Worm (Caenorhabditis elegans): ENCODE results near the gene F41C3.11.

The F41C3.11 gene

ce11 chrII:4698266-4698771 lies 35.4 kb downstream of the F41C3.11 start, which contains the start of the genes rpn-5 and scc-1:
TSS of gene rpn-5 (minus strand) at chrII:4698427.
TSS of gene scc-1 (plus strand) at chrII:4698721.
- TF ChIP-seq aha-1 (tag; optimal IDR thresholded peaks at IDR 0.05), result no peak
- TF ChIP-seq elt-2 (tag; optimal IDR thresholded peaks at IDR 0.05), result peak; percentile 32
- no peak for TF ChIP-seq sup-37 (GFP tag; optimal IDR thresholded peaks at IDR 0.05)
- peak; percentile 58 for TF ChIP-seq nhr-90 (tag; optimal IDR thresholded peaks at IDR 0.05; ENCODE audit: poor library complexity)
- TF ChIP-seq unc-130 (tag; optimal IDR thresholded peaks at IDR 0.05), result peak; percentile 84
- TF ChIP-seq pqm-1 (tag; optimal IDR thresholded peaks at IDR 0.05), result no peak
- TF ChIP-seq nhr-28 (tag; optimal IDR thresholded peaks at IDR 0.05), result no peak
- peak; percentile 31 for TF ChIP-seq nhr-85 (tag)
- TF ChIP-seq nhr-84 (tag; optimal IDR thresholded peaks at IDR 0.05), result no peak
- TF ChIP-seq efl-1 (optimal IDR thresholded peaks at IDR 0.05), result peak; percentile 93 to 96
- TF ChIP-seq efl-1 (GFP tag; optimal IDR thresholded peaks at IDR 0.05 in 1 of 2), result peak; percentile 94 to 99
- TF ChIP-seq skn-1 (tag; optimal IDR thresholded peaks at IDR 0.05), result peak; percentile 100
- TF ChIP-seq lir-3 (tag; optimal IDR thresholded peaks at IDR 0.05; ENCODE audit: poor library complexity), result peak; percentile 66
- peak; percentile 72 for TF ChIP-seq nhr-20 (tag; optimal IDR thresholded peaks at IDR 0.05)
- TF ChIP-seq irx-1 (tag; optimal IDR thresholded peaks at IDR 0.05), result no peak
- no peak for TF ChIP-seq zag-1 (tag; optimal IDR thresholded peaks at IDR 0.05)
- TF ChIP-seq hpl-2 (GFP tag; optimal IDR thresholded peaks at IDR 0.05), result no peak
- TF ChIP-seq ceh-88 (GFP tag; IDR thresholded peaks at IDR 0.05), result peak; percentile 22; the same call in 1 of the 2 replicates
- TF ChIP-seq sox-4 (tag; optimal IDR thresholded peaks at IDR 0.05), result no peak
- peak in 2 of 3 experiments; percentile 59 to 81 for TF ChIP-seq ceh-82 (tag; optimal IDR thresholded peaks at IDR 0.05)
- no peak for TF ChIP-seq zip-4 (GFP tag; optimal IDR thresholded peaks at IDR 0.05)
- TF ChIP-seq fkh-10 (GFP tag; optimal IDR thresholded peaks at IDR 0.05), result no peak
- TF ChIP-seq tbx-2 (tag; optimal IDR thresholded peaks at IDR 0.05), result peak; percentile 67
- TF ChIP-seq lin-39 (tag; optimal IDR thresholded peaks at IDR 0.05), result peak; percentile 56
- TF ChIP-seq snpc-4 (tag; optimal IDR thresholded peaks at IDR 0.05), result peak; percentile 24
- TF ChIP-seq ces-1 (GFP tag; optimal IDR thresholded peaks at IDR 0.05), result no peak
- peak; percentile 12 for TF ChIP-seq fkh-8 (tag; optimal IDR thresholded peaks at IDR 0.05)
- no peak for TF ChIP-seq pag-3 (tag; optimal IDR thresholded peaks at IDR 0.05; ENCODE audit: borderline replicate concordance, insufficient read depth)
- TF ChIP-seq alr-1 (tag; optimal IDR thresholded peaks at IDR 0.05; ENCODE audit: borderline replicate concordance), result no peak
- no peak for TF ChIP-seq tlp-1 (tag; optimal IDR thresholded peaks at IDR 0.05)
- peak in 2 of 6 experiments; percentile 57 to 64 for TF ChIP-seq elt-3 (tag; optimal IDR thresholded peaks at IDR 0.05)
- TF ChIP-seq xbp-1 (tag; optimal IDR thresholded peaks at IDR 0.05), result peak; percentile 66
- no peak for TF ChIP-seq aly-2 (tag; optimal IDR thresholded peaks at IDR 0.05)
- TF ChIP-seq dsc-1 (tag; optimal IDR thresholded peaks at IDR 0.05), result peak; percentile 58
- TF ChIP-seq C34B4.2 (tag; optimal IDR thresholded peaks at IDR 0.05), result no peak
- no peak for TF ChIP-seq ets-5 (GFP tag; IDR thresholded peaks at IDR 0.05)
- TF ChIP-seq nhr-77 (tag; optimal IDR thresholded peaks at IDR 0.05), result peak; percentile 42
- no peak for TF ChIP-seq mab-9 (GFP tag; IDR thresholded peaks at IDR 0.05)
- peak; percentile 75 for TF ChIP-seq blmp-1 (tag; optimal IDR thresholded peaks at IDR 0.05)
- TF ChIP-seq ztf-4 (tag; optimal IDR thresholded peaks at IDR 0.05), result peak; percentile 17
- TF ChIP-seq efl-3 (GFP tag; optimal IDR thresholded peaks at IDR 0.05), result no peak
- TF ChIP-seq nhr-11 (tag; optimal IDR thresholded peaks at IDR 0.05), result peak; percentile 50
- no peak for TF ChIP-seq nhr-76 (tag; optimal IDR thresholded peaks at IDR 0.05)
- TF ChIP-seq unc-98 (GFP tag; IDR thresholded peaks at IDR 0.05), result no peak
- TF ChIP-seq rnt-1 (tag; optimal IDR thresholded peaks at IDR 0.05), result peak; percentile 77
- peak; percentile 39 for TF ChIP-seq ceh-90 (tag; optimal IDR thresholded peaks at IDR 0.05)
- TF ChIP-seq mdl-1 (tag; optimal IDR thresholded peaks at IDR 0.05), result peak in 1 of 2 experiments; percentile 49
- no peak for TF ChIP-seq ceh-63 (GFP tag; optimal IDR thresholded peaks at IDR 0.05)
- TF ChIP-seq unc-30 (tag; optimal IDR thresholded peaks at IDR 0.05), result no peak
- TF ChIP-seq lin-13 (GFP tag; optimal IDR thresholded peaks at IDR 0.05), result peak; percentile 52
- no peak for TF ChIP-seq Y116A8C.19 (tag; optimal IDR thresholded peaks at IDR 0.05; ENCODE audit: borderline replicate concordance)
- TF ChIP-seq hlh-17 (GFP tag; optimal IDR thresholded peaks at IDR 0.05; ENCODE audit: borderline replicate concordance), result no peak
- TF ChIP-seq lin-15B (tag; optimal IDR thresholded peaks at IDR 0.05), result peak; percentile 66
